Worm (Caenorhabditis elegans) whole organism, young adult: ENCODE results near the gene C39D10.5.

Source experiments
- F23B12.7 ChIP-seq: sonication (generic microtip); optimal IDR thresholded peaks from 2 replicates; lab custom pipeline; 2017; ENCODE audit warnings: missing genetic modification characterization, mild to moderate bottlenecking, missing compliant biosample characterization, antibody characterized with exemption, moderate library complexity; ENCODE audit not compliant: insufficient read depth
- F39B2.1 ChIP-seq: fragments of 200-800 bp; sonication (Bioruptor generic); IDR thresholded peaks from 2 replicates; pipeline ENCODE4 v1.3.6; 2022; ENCODE audit warnings: missing genetic modification reagents, missing genetic modification characterization, missing compliant biosample characterization
- ama-1 ChIP-seq, 3 experiments: fragments of 150-350 bp in 1 of 3; sonication (generic microtip) in 2 of 3; optimal IDR thresholded peaks; 2 replicates each; lab custom pipeline; 2014 to 2018; ENCODE audit warnings: missing biosample characterization in 2 of 3, missing genetic modification characterization in 2 of 3, missing genetic modification reagents in 2 of 3
- ceh-100 ChIP-seq: fragments of 200-800 bp; sonication (Bioruptor generic); IDR thresholded peaks from 2 replicates; pipeline ENCODE4 v1.3.6; 2022; ENCODE audit warnings: missing genetic modification reagents, missing genetic modification characterization, missing compliant biosample characterization
- him-1 ChIP-seq: sonication (generic microtip); optimal IDR thresholded peaks from 2 replicates; lab custom pipeline; 2016; ENCODE audit warnings: missing genotype, missing genetic modification reagents, missing genetic modification characterization, missing compliant biosample characterization
- hsf-1 ChIP-seq: fragments of 200-800 bp; sonication (Bioruptor generic); IDR thresholded peaks from 2 replicates; pipeline ENCODE4 v1.3.6; 2022; ENCODE audit warnings: missing genetic modification reagents, missing genetic modification characterization, missing compliant biosample characterization
- lin-35 ChIP-seq, 3 experiments: fragments of 150-350 bp in 2 of 3; sonication (generic microtip) in 1 of 3; optimal IDR thresholded peaks; 2 replicates each; lab custom pipeline; 2014 to 2018; ENCODE audit warnings: missing biosample characterization in 3 of 3, missing genetic modification characterization in 3 of 3, missing genetic modification reagents in 3 of 3
- lsl-1 ChIP-seq: fragments of 200-800 bp; sonication (Bioruptor generic); optimal IDR thresholded peaks from 2 replicates; lab custom pipeline; 2018; ENCODE audit warnings: mild to moderate bottlenecking, missing genetic modification characterization, moderate library complexity, missing compliant biosample characterization
- nhr-90 ChIP-seq: sonication (generic microtip); optimal IDR thresholded peaks from 2 replicates; lab custom pipeline; 2016; ENCODE audit warnings: missing genotype, mild to moderate bottlenecking, missing genetic modification characterization, missing compliant biosample characterization
- pha-4 ChIP-seq: fragments of 150-350 bp; sonication (generic microtip); optimal IDR thresholded peaks from 2 replicates; lab custom pipeline; 2014; ENCODE audit warnings: missing biosample characterization, missing genetic modification reagents, missing genetic modification characterization
- snpc-4 ChIP-seq, 5 experiments: fragments of 150-350 bp in 1 of 5; sonication (generic microtip) in 4 of 5; optimal IDR thresholded peaks; 2 replicates each; lab custom pipeline; 2014 to 2018; ENCODE audit warnings: missing genetic modification characterization in 5 of 5, missing biosample characterization in 3 of 5, antibody characterized with exemption in 2 of 5, mild to moderate bottlenecking in 2 of 5, missing compliant biosample characterization in 2 of 5, missing genotype in 2 of 5, moderate library complexity in 2 of 5, missing genetic modification reagents in 1 of 5
- unc-130 ChIP-seq: sonication (generic microtip); optimal IDR thresholded peaks from 2 replicates; lab custom pipeline; 2016; ENCODE audit warnings: missing genetic modification reagents, missing genetic modification characterization, missing compliant biosample characterization

ce11 chrX:7892296-7892695 is at the start of gene C39D10.5:
- no peak for TF ChIP-seq F23B12.7 (tag; lab: Kevin White, UChicago)
- TF ChIP-seq F39B2.1 (GFP tag; lab: Robert Waterston, UW) = no peak
- no peak for TF ChIP-seq ceh-100 (GFP tag; lab: Robert Waterston, UW)
- TF ChIP-seq nhr-90 (tag; lab: Kevin White, UChicago) = no peak
- TF ChIP-seq snpc-4 (GFP tag; optimal IDR thresholded peaks at IDR 0.05; lab: Kevin White, UChicago) = no peak
- TF ChIP-seq snpc-4 (tag; optimal IDR thresholded peaks at IDR 0.05; lab: Kevin White, UChicago) = no peak
- no peak for TF ChIP-seq hsf-1 (GFP tag; lab: Robert Waterston, UW)
- TF ChIP-seq ama-1 (optimal IDR thresholded peaks at IDR 0.05; lab: Kevin White, UChicago) = no peak
- no peak for TF ChIP-seq ama-1 (GFP tag; optimal IDR thresholded peaks at IDR 0.05; lab: Kevin White, UChicago)
- no peak for TF ChIP-seq pha-4 (tag; lab: Kevin White, UChicago)
- TF ChIP-seq lsl-1 (GFP tag; lab: Kevin White, UChicago) = no peak
- no peak for TF ChIP-seq lin-35 (GFP tag; optimal IDR thresholded peaks at IDR 0.05; lab: Kevin White, UChicago)
- no peak for TF ChIP-seq unc-130 (GFP tag; lab: Kevin White, UChicago)
- no peak for TF ChIP-seq him-1 (tag; lab: Kevin White, UChicago)
